Worm (Caenorhabditis elegans) whole organism, midembryonic: ENCODE data around the gene K08D10.14.

Experiments
- T22C8.4 ChIP-seq: fragments of 200-800 bp; sonication (Bioruptor generic); IDR thresholded peaks from 2 replicates; pipeline ENCODE4 v1.3.6; 2022; ENCODE audit warnings: missing genetic modification characterization, missing compliant biosample characterization
- cog-1 ChIP-seq: sonication (generic microtip); optimal IDR thresholded peaks from 2 replicates; lab custom pipeline; 2016; ENCODE audit warnings: missing genetic modification characterization, missing compliant biosample characterization
- flt-1 ChIP-seq: fragments of 200-800 bp; sonication (Bioruptor generic); IDR thresholded peaks from 2 replicates; pipeline ENCODE4 v1.3.6; 2022; ENCODE audit warnings: missing genetic modification characterization, missing compliant biosample characterization
- klf-2 ChIP-seq: fragments of 200-800 bp; sonication (Bioruptor generic); conservative IDR thresholded peaks from 2 replicates; pipeline ENCODE4 v1.3.6; 2022; ENCODE audit warnings: missing genetic modification reagents, missing genetic modification characterization, missing compliant biosample characterization
- med-1 ChIP-seq: sonication (generic microtip); optimal IDR thresholded peaks from 2 replicates; lab custom pipeline; 2017; ENCODE audit warnings: missing genetic modification characterization, mild to moderate bottlenecking, missing compliant biosample characterization, antibody characterized with exemption, missing genetic modification reagents; ENCODE audit not compliant: insufficient read depth
- ref-1 ChIP-seq: fragments of 200-800 bp; sonication (Bioruptor generic); conservative IDR thresholded peaks from 2 replicates; pipeline ENCODE4 v1.3.6; 2022; ENCODE audit warnings: missing genetic modification reagents, missing genetic modification characterization, missing compliant biosample characterization
- ztf-23 ChIP-seq: fragments of 200-800 bp; sonication (Bioruptor generic); IDR thresholded peaks from 2 replicates; pipeline ENCODE4 v1.3.6; 2022; ENCODE audit warnings: missing genetic modification reagents, missing genetic modification characterization, missing compliant biosample characterization
- ztf-29 ChIP-seq: fragments of 200-800 bp; sonication (Bioruptor generic); IDR thresholded peaks from 2 replicates; pipeline ENCODE4 v1.3.6; 2022; ENCODE audit warnings: missing genetic modification reagents, missing genetic modification characterization, missing compliant biosample characterization

- TF ChIP-seq ztf-29 (GFP tag; lab: Robert Waterston, UW) (no peak), klf-2 (GFP tag; lab: Robert Waterston, UW) (no peak), cog-1 (tag; lab: Kevin White, UChicago) (no peak), ref-1 (no peak), ztf-23 (GFP tag; lab: Robert Waterston, UW) (no peak), med-1 (GFP tag; lab: Kevin White, UChicago) (no peak), flt-1 (GFP tag; lab: Robert Waterston, UW) (no peak), T22C8.4 (GFP tag; lab: Robert Waterston, UW) (no peak)
These were observed 7.4 kb downstream of the K08D10.14 start, which contains the start of gene scrm-5 for ce11 chrIV:4162121-4162520.
